Worm (Caenorhabditis elegans): Measurements from ENCODE around the gene C15C8.4.
A peak's percentile ranks its signal among the peaks of the same experiment; 100 is the strongest.

The C15C8.4 gene

ce11 chrV:12747431-12747830 is at the start of gene C15C8.4:
Gene C15C8.4, minus strand, starts transcription at chrV:12747463.
- TF ChIP-seq unc-42 (tag; optimal IDR thresholded peaks at IDR 0.05) (no peak), sox-2 (GFP tag; IDR thresholded peaks at IDR 0.05) (no peak), ceh-48 (tag; optimal IDR thresholded peaks at IDR 0.05) (no peak), lin-11 (tag; optimal IDR thresholded peaks at IDR 0.05) (no peak), unc-3 (GFP tag; conservative IDR thresholded peaks at IDR 0.05) (no peak), unc-3 (tag; optimal IDR thresholded peaks at IDR 0.05) (no peak), dmd-4 (tag; optimal IDR thresholded peaks at IDR 0.05; ENCODE audit: borderline replicate concordance) (no peak), npax-4 (tag; optimal IDR thresholded peaks at IDR 0.05) (no peak), tbx-7 (tag; optimal IDR thresholded peaks at IDR 0.05) (no peak), ttx-3 (tag; optimal IDR thresholded peaks at IDR 0.05) (no peak), ceh-22 (tag; optimal IDR thresholded peaks at IDR 0.05) (no peak), ceh-45 (GFP tag; IDR thresholded peaks at IDR 0.05) (no peak), hlh-15 (tag; optimal IDR thresholded peaks at IDR 0.05) (no peak), sdc-2 (tag; optimal IDR thresholded peaks at IDR 0.05) (no peak), elt-2 (tag; optimal IDR thresholded peaks at IDR 0.05) (no peak), hlh-8 (tag; optimal IDR thresholded peaks at IDR 0.05) (no peak)

- TF ChIP-seq ceh-9 (tag; optimal IDR thresholded peaks at IDR 0.05) (no peak), elt-2 (tag; optimal IDR thresholded peaks at IDR 0.05) (peak; percentile 16), pax-1 (tag; optimal IDR thresholded peaks at IDR 0.05) (no peak), nfya-1 (tag; optimal IDR thresholded peaks at IDR 0.05) (no peak)
These were observed 48.7 kb upstream of the C15C8.4 start for ce11 chrV:12795927-12796326.

- TF ChIP-seq elt-2 (tag; optimal IDR thresholded peaks at IDR 0.05) (peak; percentile 21), hlh-30 (tag; optimal IDR thresholded peaks at IDR 0.05; ENCODE audit: insufficient read depth) (no peak)
These were observed 47.9 kb upstream of the C15C8.4 start, which contains the start of gene ugt-4 for ce11 chrV:12795196-12795595. Gene ugt-4, minus strand, starts transcription at chrV:12795336.

- TF ChIP-seq unc-55 (GFP tag; optimal IDR thresholded peaks at IDR 0.05) (no peak), gmeb-2 (tag; optimal IDR thresholded peaks at IDR 0.05) (no peak), zip-5 (tag; optimal IDR thresholded peaks at IDR 0.05) (no peak), sox-4 (tag; optimal IDR thresholded peaks at IDR 0.05) (no peak), ama-1 (optimal IDR thresholded peaks at IDR 0.05) (no peak), K02D7.2 (tag; optimal IDR thresholded peaks at IDR 0.05) (no peak), ceh-34 (tag; optimal IDR thresholded peaks at IDR 0.05) (no peak), hlh-15 (tag; optimal IDR thresholded peaks at IDR 0.05) (no peak)
These were observed 45.5 kb upstream of the C15C8.4 start, which contains the start of gene ugt-5 for ce11 chrV:12792752-12793151. Gene ugt-5, minus strand, starts transcription at chrV:12792965.

ce11 chrV:12790188-12790587 is 42.9 kb upstream of the C15C8.4 start, which contains the start of gene srbc-43:
Gene srbc-43, minus strand, starts transcription at chrV:12790518.
- TF ChIP-seq ceh-18 (tag; optimal IDR thresholded peaks at IDR 0.05) (no peak), pros-1 (tag; optimal IDR thresholded peaks at IDR 0.05) (no peak), sox-4 (tag; optimal IDR thresholded peaks at IDR 0.05) (no peak), syd-9 (tag; optimal IDR thresholded peaks at IDR 0.05) (no peak), K09A11.1 (tag; optimal IDR thresholded peaks at IDR 0.05; ENCODE audit: insufficient read depth) (no peak), hlh-30 (tag; optimal IDR thresholded peaks at IDR 0.05; ENCODE audit: insufficient read depth) (no peak), eyg-1 (tag; optimal IDR thresholded peaks at IDR 0.05) (no peak), gmeb-2 (tag; optimal IDR thresholded peaks at IDR 0.05) (no peak), dve-1 (tag; optimal IDR thresholded peaks at IDR 0.05) (no peak), ahr-1 (tag; optimal IDR thresholded peaks at IDR 0.05) (no peak), mec-3 (tag; optimal IDR thresholded peaks at IDR 0.05; ENCODE audit: borderline replicate concordance) (no peak)

Data from whole organism, late embryonic.